Worm (Caenorhabditis elegans): ENCODE measurements around the gene gid-8.

- TF ChIP-seq mbf-1 (tag; optimal IDR thresholded peaks at IDR 0.05) (no peak), egl-27 (tag; optimal IDR thresholded peaks at IDR 0.05) (no peak), ama-1 (optimal IDR thresholded peaks at IDR 0.05) (no peak), nhr-11 (tag; optimal IDR thresholded peaks at IDR 0.05) (no peak), lin-39 (tag; optimal IDR thresholded peaks at IDR 0.05) (no peak), elt-3 (tag; optimal IDR thresholded peaks at IDR 0.05) (no peak), nhr-6 (tag; optimal IDR thresholded peaks at IDR 0.05) (no peak), ztf-11 (tag; optimal IDR thresholded peaks at IDR 0.05) (no peak), nhr-237 (tag; optimal IDR thresholded peaks at IDR 0.05) (no peak), lsy-2 (tag; optimal IDR thresholded peaks at IDR 0.05) (no peak), zag-1 (tag; optimal IDR thresholded peaks at IDR 0.05) (no peak), aly-2 (tag; optimal IDR thresholded peaks at IDR 0.05) (no peak), elt-1 (tag; optimal IDR thresholded peaks at IDR 0.05) (no peak)
Observed at ce11 chrV:1481742-1482141, 14.2 kb downstream of the gid-8 start, which contains the start of gene C38C3.4.
